Worm (Caenorhabditis elegans) whole organism, L1 larva: ENCODE data around the gene lipl-4.
A peak's percentile ranks its signal among the peaks of the same experiment; 100 is the strongest.

ENCODE experiments used
- elt-3 ChIP-seq, 6 experiments: fragments of 150-350 bp in 1 of 6; sonication (generic microtip); optimal IDR thresholded peaks; 2 replicates each; lab custom pipeline; 2017 to 2018; ENCODE audit warnings: missing biosample characterization in 6 of 6, missing genetic modification characterization in 6 of 6, inconsistent platforms in 1 of 6
- hlh-4 ChIP-seq: sonication (generic microtip); optimal IDR thresholded peaks from 2 replicates; lab custom pipeline; 2016; ENCODE audit warnings: mild to moderate bottlenecking, missing genetic modification characterization, missing compliant biosample characterization
- lin-35 ChIP-seq, 2 experiments: fragments of 150-350 bp; optimal IDR thresholded peaks; 2 replicates each; lab custom pipeline; 2014; ENCODE audit warnings: missing biosample characterization in 2 of 2, missing genetic modification characterization in 2 of 2, missing genetic modification reagents in 2 of 2
- mdl-1 ChIP-seq, 2 experiments: fragments of 150-350 bp; optimal IDR thresholded peaks; 2 replicates each; lab custom pipeline; 2014 to 2017; ENCODE audit warnings: missing biosample characterization in 2 of 2, missing genetic modification characterization in 2 of 2, inconsistent platforms in 1 of 2
- nhr-76 ChIP-seq: sonication (generic microtip); optimal IDR thresholded peaks from 2 replicates; lab custom pipeline; 2017; ENCODE audit warnings: missing biosample characterization, missing genetic modification characterization
- nhr-77 ChIP-seq: fragments of 150-350 bp; optimal IDR thresholded peaks from 2 replicates; lab custom pipeline; 2014; ENCODE audit warnings: missing biosample characterization, missing genetic modification characterization
- snpc-4 ChIP-seq: fragments of 150-350 bp; optimal IDR thresholded peaks from 2 replicates; lab custom pipeline; 2014; ENCODE audit warnings: missing biosample characterization, missing genetic modification characterization
- unc-130 ChIP-seq: fragments of 150-350 bp; optimal IDR thresholded peaks from 2 replicates; lab custom pipeline; 2017; ENCODE audit warnings: missing biosample characterization, missing genetic modification characterization, inconsistent platforms
- unc-62 ChIP-seq: fragments of 150-350 bp; optimal IDR thresholded peaks from 2 replicates; lab custom pipeline; 2014; ENCODE audit warnings: missing biosample characterization, missing genetic modification reagents, missing genetic modification characterization
- vab-15 ChIP-seq: sonication (generic microtip); optimal IDR thresholded peaks from 2 replicates; lab custom pipeline; 2017; ENCODE audit warnings: missing genotype, mild to moderate bottlenecking, missing genetic modification characterization, missing compliant biosample characterization
- zag-1 ChIP-seq: fragments of 150-350 bp; optimal IDR thresholded peaks from 2 replicates; lab custom pipeline; 2014; ENCODE audit warnings: missing biosample characterization, missing genetic modification characterization

ce11 chrV:6593700-6594244 is 43.8 kb downstream of the lipl-4 start, which contains the start of gene hcp-1:
- no peak for TF ChIP-seq snpc-4 (tag; lab: Kevin White, UChicago)
- TF ChIP-seq unc-62 (GFP tag; lab: Kevin White, UChicago) = no peak
- TF ChIP-seq mdl-1 (tag; optimal IDR thresholded peaks at IDR 0.05; lab: Kevin White, UChicago) = no peak
- TF ChIP-seq hlh-4 (tag; lab: Kevin White, UChicago) = no peak
- TF ChIP-seq zag-1 (tag; lab: Kevin White, UChicago) = no peak
- no peak for TF ChIP-seq nhr-76 (tag; lab: Kevin White, UChicago)
- no peak for TF ChIP-seq elt-3 (tag; optimal IDR thresholded peaks at IDR 0.05; lab: Kevin White, UChicago)
- no peak for TF ChIP-seq nhr-77
- peak; percentile 84 to 95 for TF ChIP-seq lin-35 (GFP tag; optimal IDR thresholded peaks at IDR 0.05; lab: Kevin White, UChicago)
- no peak for TF ChIP-seq vab-15
- TF ChIP-seq unc-130 = peak; percentile 36
